Fruit fly (Drosophila melanogaster) whole organism, embryonic: ENCODE data around the gene CG5500.

Experiments
- Ada2b ChIP-seq: fragments of 200-800 bp; sonication (Bioruptor generic); IDR thresholded peaks from 2 replicates; pipeline ENCODE4 v1.3.6; 2022; ENCODE audit warnings: missing biosample characterization, missing genetic modification characterization
- BEAF-32 ChIP-seq: fragments of 200-800 bp; sonication (Bioruptor generic); optimal IDR thresholded peaks from 3 replicates; lab custom pipeline; 2017; ENCODE audit warnings: missing biosample characterization, missing genetic modification characterization, mild to moderate bottlenecking, moderate library complexity, missing genetic modification reagents
- CG1024 ChIP-seq: fragments of 200-800 bp; sonication (Bioruptor generic); IDR thresholded peaks from 2 replicates; pipeline ENCODE4 v1.3.6; 2022; ENCODE audit warnings: missing biosample characterization, missing genetic modification characterization
- CG10543 ChIP-seq: fragments of 200-800 bp; sonication (Bioruptor generic); optimal IDR thresholded peaks from 3 replicates; lab custom pipeline; 2017; ENCODE audit warnings: missing biosample characterization, mild to moderate bottlenecking, missing genetic modification characterization, moderate library complexity
- CG10959 ChIP-seq: fragments of 200-800 bp; sonication (Bioruptor generic); IDR thresholded peaks from 2 replicates; pipeline ENCODE4 v1.3.6; 2022; ENCODE audit warnings: missing biosample characterization, missing genetic modification characterization
- CG11504 ChIP-seq: fragments of 200-800 bp; sonication (Bioruptor generic); optimal IDR thresholded peaks from 3 replicates; lab custom pipeline; 2019; ENCODE audit warnings: missing biosample characterization, mild to moderate bottlenecking, missing genetic modification characterization, moderate library complexity
- CG12299 ChIP-seq: fragments of 200-800 bp; sonication (Bioruptor generic); optimal IDR thresholded peaks from 2 replicates; lab custom pipeline; 2018; ENCODE audit warnings: missing biosample characterization, mild to moderate bottlenecking, missing genetic modification characterization
- CG12744 ChIP-seq: fragments of 200-800 bp; sonication (Bioruptor generic); optimal IDR thresholded peaks from 2 replicates; lab custom pipeline; 2016; ENCODE audit warnings: missing biosample characterization, missing genetic modification characterization
- CG1603 ChIP-seq: fragments of 200-800 bp; sonication (Bioruptor generic); optimal IDR thresholded peaks from 2 replicates; lab custom pipeline; 2019; ENCODE audit warnings: missing biosample characterization, mild to moderate bottlenecking, missing genetic modification characterization, moderate library complexity
- CG17612 ChIP-seq: fragments of 200-800 bp; sonication (Bioruptor generic); IDR thresholded peaks from 2 replicates; pipeline ENCODE4 v1.3.6; 2022; ENCODE audit warnings: missing biosample characterization, missing genetic modification characterization
- CG1792 ChIP-seq: fragments of 200-800 bp; sonication (Bioruptor generic); optimal IDR thresholded peaks from 2 replicates; lab custom pipeline; 2016; ENCODE audit warnings: missing biosample characterization, missing genetic modification characterization
- CG32772 ChIP-seq: fragments of 200-800 bp; sonication (Bioruptor generic); IDR thresholded peaks from 2 replicates; pipeline ENCODE4 v1.3.6; 2022; ENCODE audit warnings: missing biosample characterization, missing genetic modification characterization
- CG34376 ChIP-seq: fragments of 200-800 bp; sonication (Bioruptor generic); optimal IDR thresholded peaks from 2 replicates; lab custom pipeline; 2018; ENCODE audit warnings: missing biosample characterization, mild to moderate bottlenecking, missing genetic modification characterization
- CG42726 ChIP-seq: fragments of 200-800 bp; sonication (Bioruptor generic); IDR thresholded peaks from 2 replicates; pipeline ENCODE4 v1.3.6; 2022; ENCODE audit warnings: missing biosample characterization, missing genetic modification characterization; ENCODE audit not compliant: partially characterized antibody
- CG4328 ChIP-seq: fragments of 200-800 bp; sonication (Bioruptor generic); optimal IDR thresholded peaks from 3 replicates; lab custom pipeline; 2017; ENCODE audit warnings: missing biosample characterization, missing genetic modification reagents, missing genetic modification characterization
- CG4707 ChIP-seq: fragments of 200-800 bp; sonication (Bioruptor generic); optimal IDR thresholded peaks from 2 replicates; lab custom pipeline; 2018; ENCODE audit warnings: missing biosample characterization, mild to moderate bottlenecking, missing genetic modification characterization, moderate library complexity
- CG4730 ChIP-seq: fragments of 200-800 bp; sonication (Bioruptor generic); IDR thresholded peaks from 2 replicates; pipeline ENCODE4 v1.3.6; 2022; ENCODE audit warnings: missing biosample characterization, missing genetic modification characterization
- CG5245 ChIP-seq: fragments of 200-800 bp; sonication (Bioruptor generic); optimal IDR thresholded peaks from 3 replicates; lab custom pipeline; 2016; ENCODE audit warnings: missing biosample characterization, missing genetic modification characterization
- CG8281 ChIP-seq: fragments of 200-800 bp; sonication (Bioruptor generic); optimal IDR thresholded peaks from 2 replicates; lab custom pipeline; 2018; ENCODE audit warnings: missing biosample characterization, mild to moderate bottlenecking, missing genetic modification characterization, moderate library complexity
- CG8765 ChIP-seq: fragments of 200-800 bp; sonication (Bioruptor generic); IDR thresholded peaks from 2 replicates; pipeline ENCODE4 v1.3.6; 2022; ENCODE audit warnings: missing biosample characterization, missing genetic modification characterization
- CG9817 ChIP-seq: fragments of 200-800 bp; sonication (Bioruptor generic); optimal IDR thresholded peaks from 2 replicates; lab custom pipeline; 2018; ENCODE audit warnings: missing biosample characterization, mild to moderate bottlenecking, missing genetic modification characterization, moderate library complexity
- CG9876 ChIP-seq: fragments of 200-800 bp; sonication (Bioruptor generic); optimal IDR thresholded peaks from 2 replicates; lab custom pipeline; 2016; ENCODE audit warnings: missing biosample characterization, missing genetic modification characterization
- CoRest ChIP-seq: fragments of 200-800 bp; sonication (Bioruptor generic); optimal IDR thresholded peaks from 3 replicates; lab custom pipeline; 2018; ENCODE audit warnings: missing biosample characterization, mild to moderate bottlenecking, missing genetic modification characterization, moderate library complexity
- D19A ChIP-seq: fragments of 200-800 bp; optimal IDR thresholded peaks from 3 replicates; lab custom pipeline; 2019; ENCODE audit warnings: missing biosample characterization, mild to moderate bottlenecking, missing genetic modification characterization, moderate library complexity
- Dek ChIP-seq: fragments of 200-800 bp; sonication (Bioruptor generic); optimal IDR thresholded peaks from 3 replicates; lab custom pipeline; 2019; ENCODE audit warnings: missing biosample characterization, mild to moderate bottlenecking, missing genetic modification characterization, moderate library complexity
- Dip2 ChIP-seq: fragments of 200-800 bp; sonication (Bioruptor generic); IDR thresholded peaks from 2 replicates; pipeline ENCODE4 v1.3.6; 2022; ENCODE audit warnings: missing biosample characterization, missing genetic modification characterization
- Gug ChIP-seq: fragments of 200-800 bp; sonication (Bioruptor generic); IDR thresholded peaks from 4 replicates; pipeline ENCODE4 v1.3.6; 2022; ENCODE audit warnings: missing biosample characterization, missing genetic modification characterization
- Hmx ChIP-seq: fragments of 200-800 bp; sonication (Bioruptor generic); optimal IDR thresholded peaks from 2 replicates; lab custom pipeline; 2016; ENCODE audit warnings: missing biosample characterization, missing genetic modification characterization
- Jarid2 ChIP-seq: fragments of 200-800 bp; sonication (Bioruptor generic); optimal IDR thresholded peaks from 3 replicates; lab custom pipeline; 2017; ENCODE audit warnings: mild to moderate bottlenecking, missing biosample characterization, missing genetic modification reagents, missing genetic modification characterization
- NC2α ChIP-seq: fragments of 200-800 bp; sonication (Bioruptor generic); optimal IDR thresholded peaks from 2 replicates; lab custom pipeline; 2016; ENCODE audit warnings: missing biosample characterization, missing genetic modification characterization
- Opbp ChIP-seq: fragments of 200-800 bp; sonication (Bioruptor generic); IDR thresholded peaks from 3 replicates; pipeline ENCODE4 v1.3.6; 2022; ENCODE audit warnings: missing biosample characterization, missing genetic modification characterization; ENCODE audit not compliant: partially characterized antibody
- Optix ChIP-seq: fragments of 200-800 bp; sonication (Bioruptor generic); IDR thresholded peaks from 3 replicates; pipeline ENCODE4 v1.3.6; 2022; ENCODE audit warnings: missing biosample characterization, missing genetic modification characterization
- Sox102F ChIP-seq: fragments of 200-800 bp; sonication (Bioruptor generic); optimal IDR thresholded peaks from 2 replicates; lab custom pipeline; 2018; ENCODE audit warnings: missing biosample characterization, mild to moderate bottlenecking, missing genetic modification characterization, moderate library complexity
- Taf1 ChIP-seq: fragments of 200-800 bp; sonication (Bioruptor generic); IDR thresholded peaks from 2 replicates; pipeline ENCODE4 v1.3.6; 2022; ENCODE audit warnings: missing biosample characterization, missing genetic modification characterization
- abd-A ChIP-seq: fragments of 200-800 bp; sonication (Bioruptor generic); optimal IDR thresholded peaks from 3 replicates; lab custom pipeline; 2019; ENCODE audit warnings: missing biosample characterization, mild to moderate bottlenecking, missing genetic modification characterization, moderate library complexity
- bab2 ChIP-seq: fragments of 200-800 bp; sonication (Bioruptor generic); optimal IDR thresholded peaks from 2 replicates; lab custom pipeline; 2016; ENCODE audit warnings: missing biosample characterization, missing genetic modification characterization
- btn ChIP-seq: fragments of 200-800 bp; sonication (Bioruptor generic); optimal IDR thresholded peaks from 2 replicates; lab custom pipeline; 2016; ENCODE audit warnings: missing biosample characterization, missing genetic modification characterization
- crc ChIP-seq: fragments of 200-800 bp; sonication (Bioruptor generic); optimal IDR thresholded peaks from 2 replicates; lab custom pipeline; 2016; ENCODE audit warnings: missing biosample characterization, missing genetic modification characterization
- cwo ChIP-seq: fragments of 200-800 bp; sonication (Bioruptor generic); optimal IDR thresholded peaks from 3 replicates; lab custom pipeline; 2017; ENCODE audit warnings: missing biosample characterization, missing genetic modification characterization, mild to moderate bottlenecking, moderate library complexity, missing genetic modification reagents
- da ChIP-seq: fragments of 200-800 bp; sonication (Bioruptor generic); optimal IDR thresholded peaks from 2 replicates; lab custom pipeline; 2016; ENCODE audit warnings: missing biosample characterization, missing genetic modification characterization
- dati ChIP-seq: fragments of 200-800 bp; sonication (Bioruptor generic); IDR thresholded peaks from 2 replicates; pipeline ENCODE4 v1.3.6; 2022; ENCODE audit warnings: missing biosample characterization, missing genetic modification characterization
- emc ChIP-seq: fragments of 200-800 bp; sonication (Bioruptor generic); optimal IDR thresholded peaks from 2 replicates; lab custom pipeline; 2016; ENCODE audit warnings: missing biosample characterization, missing genetic modification characterization
- eve ChIP-seq, 2 experiments: fragments of >200 bp; optimal IDR thresholded peaks; 2 replicates each; lab custom pipeline; 2017; ENCODE audit warnings: missing biosample characterization in 2 of 2, missing genetic modification characterization in 2 of 2
- gt ChIP-seq: fragments of 200-800 bp; sonication (Bioruptor generic); IDR thresholded peaks from 2 replicates; pipeline ENCODE4 v1.3.6; 2022; ENCODE audit warnings: missing biosample characterization, missing genetic modification characterization
- pan ChIP-seq, 4 experiments: fragments of >200 bp in 3 of 4; fragments of 200-800 bp in 1 of 4; sonication (Bioruptor generic) in 1 of 4; optimal IDR thresholded peaks in 3 of 4; IDR thresholded peaks in 1 of 4; 2 replicates each; pipeline versions ENCODE4 v1.3.6 to Lab custom; 2017 to 2022; ENCODE audit warnings: missing biosample characterization in 2 of 4, missing genetic modification characterization in 2 of 4, mixed read lengths in 1 of 4
- phol ChIP-seq: fragments of 200-800 bp; sonication (Bioruptor generic); optimal IDR thresholded peaks from 3 replicates; lab custom pipeline; 2018; ENCODE audit warnings: missing biosample characterization, mild to moderate bottlenecking, missing genetic modification characterization, moderate library complexity
- sc ChIP-seq, 3 experiments: fragments of >200 bp in 2 of 3; fragments of 200-800 bp in 1 of 3; sonication (Bioruptor generic) in 1 of 3; optimal IDR thresholded peaks; 2 replicates in 2 of 3; 3 replicates in 1 of 3; lab custom pipeline; 2017; ENCODE audit warnings: mild to moderate bottlenecking in 1 of 3, missing biosample characterization in 1 of 3, missing genetic modification characterization in 1 of 3, missing genetic modification reagents in 1 of 3
- sens-2 ChIP-seq: fragments of 200-800 bp; sonication (Bioruptor generic); IDR thresholded peaks from 2 replicates; pipeline ENCODE4 v1.3.6; 2022; ENCODE audit warnings: missing biosample characterization, missing genetic modification characterization
- tna ChIP-seq: fragments of 200-800 bp; sonication (Bioruptor generic); IDR thresholded peaks from 2 replicates; pipeline ENCODE4 v1.3.6; 2022; ENCODE audit warnings: missing biosample characterization, missing genetic modification characterization; ENCODE audit not compliant: partially characterized antibody
- ttk ChIP-seq: fragments of 200-800 bp; sonication (Bioruptor generic); IDR thresholded peaks from 2 replicates; pipeline ENCODE4 v2.1.2; 2022; ENCODE audit warnings: missing biosample characterization, missing genetic modification characterization

CG5500 gene

DNA sequence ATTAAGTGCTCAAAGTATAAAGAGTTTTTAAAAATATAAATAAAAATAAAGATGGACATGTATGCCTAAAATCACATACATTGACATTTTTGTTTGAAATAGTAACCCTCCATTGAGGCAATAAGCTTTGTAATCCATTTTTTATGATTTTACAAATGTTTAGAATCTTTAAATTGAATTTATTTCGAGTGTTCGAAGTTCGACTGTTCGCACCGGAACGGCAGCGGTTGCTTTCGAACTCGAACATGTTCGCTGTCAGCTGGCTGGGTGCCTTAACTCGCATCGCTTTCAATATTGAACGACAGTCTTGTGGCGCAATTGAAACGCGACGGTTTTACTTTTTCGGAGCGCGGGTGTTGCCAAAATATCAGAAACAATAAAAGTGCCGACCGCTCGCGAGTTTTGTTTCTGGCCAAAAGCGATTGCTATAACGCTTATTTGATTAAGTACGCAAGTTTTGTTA is 39.1 kb downstream of the CG5500 start, which contains the start of gene CG46339 (continued):
- TF ChIP-seq CG5245 (GFP tag; lab: Kevin White, UChicago) (no peak), Sox102F (GFP tag; lab: Kevin White, UChicago) (peak; percentile 8), Dek (tag; lab: Kevin White, UChicago) (peak; percentile 36), ttk (GFP tag; lab: Robert Waterston, UW) (no peak), btn (GFP tag; lab: Kevin White, UChicago) (no peak), CG9876 (GFP tag; lab: Kevin White, UChicago) (no peak), dati (no peak), abd-A (tag; lab: Kevin White, UChicago) (peak; percentile 79), CG1024 (GFP tag; lab: Robert Waterston, UW) (no peak), crc (GFP tag; lab: Kevin White, UChicago) (no peak), CG4707 (GFP tag; lab: Kevin White, UChicago) (peak; percentile 62), Opbp (GFP tag; lab: Robert Waterston, UW) (peak; percentile 25; the same call in 1 of the 3 replicates), pan (optimal IDR thresholded peaks at IDR 0.05; lab: Kevin White, UChicago) (no peak), pan (GFP tag; optimal IDR thresholded peaks at IDR 0.05 in 1 of 2, IDR thresholded peaks at IDR 0.05 in 1 of 2) (peak in 1 of 2 experiments; percentile 64), eve (GFP tag; optimal IDR thresholded peaks at IDR 0.05; lab: Kevin White, UChicago) (no peak), tna (GFP tag; lab: Robert Waterston, UW) (no peak), CG12744 (no peak), CG34376 (GFP tag; lab: Kevin White, UChicago) (peak; percentile 91), Taf1 (no peak), da (GFP tag; lab: Kevin White, UChicago) (peak; percentile 15), CG11504 (peak; percentile 63), Hmx (GFP tag; lab: Kevin White, UChicago) (no peak), CG42726 (GFP tag; lab: Robert Waterston, UW) (peak; percentile 67; the same call in 1 of the 2 replicates), gt (GFP tag; lab: Robert Waterston, UW) (no peak), phol (peak; percentile 49), CG17612 (GFP tag; lab: Robert Waterston, UW) (no peak), CG8765 (GFP tag; lab: Robert Waterston, UW) (no peak), sc (optimal IDR thresholded peaks at IDR 0.05; lab: Kevin White, UChicago) (no peak), sc (GFP tag; optimal IDR thresholded peaks at IDR 0.05; lab: Kevin White, UChicago) (no peak), CG9817 (tag; lab: Kevin White, UChicago) (no peak), Dip2 (no peak), cwo (GFP tag; lab: Kevin White, UChicago) (peak; percentile 68), CG4328 (peak; percentile 55), D19A (tag; lab: Kevin White, UChicago) (peak; percentile 30), CG4730 (GFP tag; lab: Robert Waterston, UW) (no peak), BEAF-32 (GFP tag; lab: Kevin White, UChicago) (no peak), CG32772 (no peak), CG12299 (tag; lab: Kevin White, UChicago) (peak; percentile 4), CG10959 (GFP tag; lab: Robert Waterston, UW) (no peak), CG1792 (GFP tag; lab: Kevin White, UChicago) (no peak), emc (no peak), NC2α (GFP tag; lab: Kevin White, UChicago) (no peak), sens-2 (GFP tag; lab: Robert Waterston, UW) (no peak), CoRest (tag; lab: Kevin White, UChicago) (no peak), bab2 (GFP tag; lab: Kevin White, UChicago) (no peak), CG10543 (GFP tag; lab: Kevin White, UChicago) (peak; percentile 86), Gug (GFP tag; lab: Robert Waterston, UW) (no peak), Ada2b (GFP tag; lab: Robert Waterston, UW) (peak; percentile 33; the same call in 1 of the 2 replicates), Optix (GFP tag; lab: Robert Waterston, UW) (no peak), Jarid2 (peak; percentile 99), CG8281 (tag; lab: Kevin White, UChicago) (no peak), CG1603 (tag; lab: Kevin White, UChicago) (peak; percentile 16)
